4 fruit fly cellular contexts compared by ENCODE assay signal in the genomic region with DNA sequence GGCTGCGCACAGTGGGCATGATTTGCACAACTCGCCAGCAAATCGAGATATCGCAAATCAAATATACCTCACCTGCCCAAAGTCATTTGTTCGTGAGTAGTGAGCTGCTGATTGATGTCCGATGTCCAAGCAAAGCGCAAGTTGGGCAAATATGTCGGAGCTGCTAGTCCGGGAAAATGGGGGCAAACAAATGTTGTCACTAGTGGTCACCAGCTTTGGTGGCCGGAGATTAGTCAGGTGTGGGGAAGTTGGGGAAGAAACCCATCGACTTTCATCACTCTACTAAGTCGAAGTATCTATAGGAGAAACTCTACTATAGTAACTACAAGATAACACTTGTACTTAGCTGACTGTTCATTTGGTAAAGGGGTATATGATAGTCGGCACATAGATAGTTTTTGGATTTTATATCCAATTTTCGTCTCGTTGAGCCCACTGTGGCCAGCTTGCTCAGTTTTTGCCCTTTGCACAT.
TF ChIP-seq lines count a peak whose summit lies in the region.

No protein-coding gene starts in this region.

- TF ChIP-seq CTCF in whole organism, embryonic (GFP tag; optimal IDR thresholded peaks at IDR 0.05; lab: Kevin White, UChicago), result no peak

TF ChIP-seq in whole organism, embryonic, 481 proteins besides CTCF, POLR2A, EP300 and RAD21 (continues in another document):
- TF ChIP-seq CG30431 (GFP tag; optimal IDR thresholded peaks at IDR 0.05; lab: Kevin White, UChicago) (no peak), Lpt (GFP tag; optimal IDR thresholded peaks at IDR 0.05; lab: Kevin White, UChicago) (no peak), CG4328 (GFP tag; optimal IDR thresholded peaks at IDR 0.05; lab: Kevin White, UChicago) (no peak), chm (GFP tag; IDR thresholded peaks at IDR 0.05; lab: Robert Waterston, UW) (0 out of 2 replicates have a peak, but pooled peaks have one; percentile 35), en (GFP tag; optimal IDR thresholded peaks at IDR 0.05; lab: Kevin White, UChicago) (no peak), HLH4C (GFP tag; IDR thresholded peaks at IDR 0.05; lab: Robert Waterston, UW; ENCODE audit: partially characterized antibody) (peak; percentile 50; the same call in 1 of the 3 replicates), Aef1 (GFP tag; IDR thresholded peaks at IDR 0.05; lab: Robert Waterston, UW) (no peak), Rfx (GFP tag; IDR thresholded peaks at IDR 0.05; lab: Robert Waterston, UW) (no peak), CG4617 (GFP tag; optimal IDR thresholded peaks at IDR 0.05; lab: Kevin White, UChicago; ENCODE audit: borderline replicate concordance) (no peak), ato (GFP tag; IDR thresholded peaks at IDR 0.05; lab: Robert Waterston, UW; ENCODE audit: partially characterized antibody) (no peak), CG5180 (GFP tag; optimal IDR thresholded peaks at IDR 0.05; lab: Kevin White, UChicago) (no peak), nerfin-1 (tag; optimal IDR thresholded peaks at IDR 0.05; lab: Kevin White, UChicago) (no peak), ara (GFP tag; IDR thresholded peaks at IDR 0.05; lab: Robert Waterston, UW) (no peak), slou (GFP tag; optimal IDR thresholded peaks at IDR 0.05; lab: Kevin White, UChicago) (no peak), CG9727 (GFP tag; optimal IDR thresholded peaks at IDR 0.05; lab: Kevin White, UChicago) (no peak), Lim3 (GFP tag; IDR thresholded peaks at IDR 0.05; lab: Robert Waterston, UW) (no peak), ssp (GFP tag; IDR thresholded peaks at IDR 0.05; lab: Robert Waterston, UW) (no peak), Tbp (GFP tag; optimal IDR thresholded peaks at IDR 0.05; lab: Kevin White, UChicago) (no peak), trem (tag; optimal IDR thresholded peaks at IDR 0.05; lab: Kevin White, UChicago) (no peak), row (GFP tag; IDR thresholded peaks at IDR 0.05; lab: Robert Waterston, UW) (peak; percentile 22; the same call in 1 of the 3 replicates), Hand (GFP tag; optimal IDR thresholded peaks at IDR 0.05; lab: Kevin White, UChicago) (no peak)

TF ChIP-seq in whole organism, prepupa, 60 proteins besides CTCF, POLR2A, EP300 and RAD21 (continues in another document):
- TF ChIP-seq acj6 (GFP tag; optimal IDR thresholded peaks at IDR 0.05; lab: Kevin White, UChicago) (peak; percentile 55), CG6792 (GFP tag; optimal IDR thresholded peaks at IDR 0.05; lab: Kevin White, UChicago) (no peak), Blimp-1 (GFP tag; optimal IDR thresholded peaks at IDR 0.05; lab: Kevin White, UChicago) (peak; percentile 16), topi (GFP tag; optimal IDR thresholded peaks at IDR 0.05; lab: Kevin White, UChicago) (peak; percentile 58), fd59A (GFP tag; optimal IDR thresholded peaks at IDR 0.05; lab: Kevin White, UChicago) (peak; percentile 8), Ets21C (GFP tag; optimal IDR thresholded peaks at IDR 0.05; lab: Kevin White, UChicago) (peak; percentile 18), CG31627 (GFP tag; optimal IDR thresholded peaks at IDR 0.05; lab: Kevin White, UChicago) (peak; percentile 59), salr (GFP tag; optimal IDR thresholded peaks at IDR 0.05; lab: Kevin White, UChicago) (peak in 1 of 2 experiments; percentile 34), fd85E (GFP tag; optimal IDR thresholded peaks at IDR 0.05; lab: Kevin White, UChicago) (no peak), eg (GFP tag; IDR thresholded peaks at IDR 0.05; lab: Robert Waterston, UW) (0 out of 3 replicates have a peak, but pooled peaks have one; percentile 28), Smox (GFP tag; optimal IDR thresholded peaks at IDR 0.05; lab: Kevin White, UChicago) (peak; percentile 9), CG6276 (GFP tag; optimal IDR thresholded peaks at IDR 0.05; lab: Kevin White, UChicago) (no peak), CG16779 (tag; optimal IDR thresholded peaks at IDR 0.05; lab: Kevin White, UChicago) (no peak), Eip93F (GFP tag; optimal IDR thresholded peaks at IDR 0.05; lab: Kevin White, UChicago) (no peak), svp (GFP tag; lab: Kevin White, UChicago) (peak; percentile 81), CG10669 (GFP tag; optimal IDR thresholded peaks at IDR 0.05; lab: Kevin White, UChicago) (no peak), fkh (GFP tag; optimal IDR thresholded peaks at IDR 0.05; lab: Kevin White, UChicago) (no peak), vri (GFP tag; optimal IDR thresholded peaks at IDR 0.05; lab: Kevin White, UChicago) (no peak), CG3919 (GFP tag; optimal IDR thresholded peaks at IDR 0.05; lab: Kevin White, UChicago) (no peak), dsx (GFP tag; optimal IDR thresholded peaks at IDR 0.05; lab: Kevin White, UChicago; ENCODE audit: poor library complexity, severe bottlenecking) (no peak), CG6808 (GFP tag; optimal IDR thresholded peaks at IDR 0.05; lab: Kevin White, UChicago) (peak; percentile 46), CG11762 (GFP tag; optimal IDR thresholded peaks at IDR 0.05; lab: Kevin White, UChicago; ENCODE audit: insufficient read depth) (peak; percentile 17)

TF ChIP-seq in whole organism, pupa, 21 proteins besides CTCF, POLR2A, EP300 and RAD21:
- TF ChIP-seq gl (tag; optimal IDR thresholded peaks at IDR 0.05; lab: Kevin White, UChicago), result no peak
- TF ChIP-seq Ets98B (GFP tag; IDR thresholded peaks at IDR 0.05; lab: Robert Waterston, UW), result no peak
- no peak for TF ChIP-seq CG17806 (tag; optimal IDR thresholded peaks at IDR 0.05; lab: Kevin White, UChicago)
- peak; percentile 5 for TF ChIP-seq Pif1A (GFP tag; optimal IDR thresholded peaks at IDR 0.05; lab: Kevin White, UChicago)
- TF ChIP-seq CG34367 (tag; optimal IDR thresholded peaks at IDR 0.05; lab: Kevin White, UChicago), result no peak
- no peak for TF ChIP-seq CG4496 (GFP tag; IDR thresholded peaks at IDR 0.05; lab: Robert Waterston, UW)
- TF ChIP-seq CG13204 (GFP tag; optimal IDR thresholded peaks at IDR 0.05; lab: Kevin White, UChicago), result no peak
- TF ChIP-seq CG32121 (GFP tag; IDR thresholded peaks at IDR 0.05; lab: Robert Waterston, UW), result no peak
- peak; percentile 28 for TF ChIP-seq CG15710 (tag; optimal IDR thresholded peaks at IDR 0.05; lab: Kevin White, UChicago)
- peak; percentile 29 for TF ChIP-seq CG14655 (GFP tag; optimal IDR thresholded peaks at IDR 0.05; lab: Kevin White, UChicago)
- TF ChIP-seq CG9948 (tag; optimal IDR thresholded peaks at IDR 0.05; lab: Kevin White, UChicago), result peak; percentile 23
- TF ChIP-seq Pif1B (GFP tag; optimal IDR thresholded peaks at IDR 0.05; lab: Kevin White, UChicago), result no peak
- TF ChIP-seq CG8301 (tag; optimal IDR thresholded peaks at IDR 0.05; lab: Kevin White, UChicago), result no peak
- TF ChIP-seq EcR (GFP tag; optimal IDR thresholded peaks at IDR 0.05; lab: Kevin White, UChicago), result no peak
- no peak for TF ChIP-seq rn (GFP tag; IDR thresholded peaks at IDR 0.05; lab: Robert Waterston, UW)
- TF ChIP-seq CG8159 (tag; optimal IDR thresholded peaks at IDR 0.05; lab: Kevin White, UChicago), result peak; percentile 18
- TF ChIP-seq Snoo (tag; optimal IDR thresholded peaks at IDR 0.05; lab: Kevin White, UChicago), result peak; percentile 55
- no peak for TF ChIP-seq CG12605 (GFP tag; IDR thresholded peaks at IDR 0.05; lab: Robert Waterston, UW)
- no peak for TF ChIP-seq D1 (tag; optimal IDR thresholded peaks at IDR 0.05; lab: Kevin White, UChicago)
- TF ChIP-seq fd96Ca (GFP tag; IDR thresholded peaks at IDR 0.05; lab: Robert Waterston, UW), result no peak
TF ChIP-seq in whole organism, pupa: peak in this region for 6.

TF ChIP-seq in whole organism, wandering third instar larva, 38 proteins besides CTCF, POLR2A, EP300 and RAD21:
- TF ChIP-seq woc (GFP tag; optimal IDR thresholded peaks at IDR 0.05; lab: Kevin White, UChicago) (peak; percentile 63), foxo (GFP tag; optimal IDR thresholded peaks at IDR 0.05; lab: Kevin White, UChicago) (peak in 1 of 2 experiments; percentile 34), HLH106 (tag; optimal IDR thresholded peaks at IDR 0.05; lab: Kevin White, UChicago) (peak; percentile 41), Sp1 (GFP tag; optimal IDR thresholded peaks at IDR 0.05; lab: Kevin White, UChicago) (peak; percentile 13), jim (GFP tag; optimal IDR thresholded peaks at IDR 0.05; lab: Kevin White, UChicago) (no peak), rgr (GFP tag; optimal IDR thresholded peaks at IDR 0.05; lab: Kevin White, UChicago) (peak; percentile 8), ey (GFP tag; optimal IDR thresholded peaks at IDR 0.05; lab: Kevin White, UChicago) (peak; percentile 17), dmrt93B (GFP tag; optimal IDR thresholded peaks at IDR 0.05; lab: Kevin White, UChicago) (peak; percentile 22), lola (GFP tag; optimal IDR thresholded peaks at IDR 0.05; lab: Kevin White, UChicago) (no peak)
